Worm (Caenorhabditis elegans): ENCODE measurements around the gene C01B10.6.

ce11 chrIV:6595912-6596311 is 44.1 kb upstream of the C01B10.6 start, which contains the start of gene F38A5.22:
- TF ChIP-seq F49E8.2 (tag; optimal IDR thresholded peaks at IDR 0.05; ENCODE audit: insufficient read depth) (no peak), nfya-1 (tag; optimal IDR thresholded peaks at IDR 0.05; ENCODE audit: borderline replicate concordance, insufficient read depth) (no peak), ama-1 (optimal IDR thresholded peaks at IDR 0.05) (no peak), ama-1 (GFP tag; optimal IDR thresholded peaks at IDR 0.05) (no peak), egrh-3 (GFP tag; IDR thresholded peaks at IDR 0.05) (no peak), die-1 (tag; optimal IDR thresholded peaks at IDR 0.05) (no peak), pha-4 (tag; optimal IDR thresholded peaks at IDR 0.05) (no peak), attf-3 (GFP tag; conservative IDR thresholded peaks at IDR 0.05) (no peak), unc-62 (GFP tag; optimal IDR thresholded peaks at IDR 0.05) (no peak), ztf-26 (tag; optimal IDR thresholded peaks at IDR 0.05) (no peak), snpc-1.3 (tag; optimal IDR thresholded peaks at IDR 0.05; ENCODE audit: insufficient read depth) (no peak), snpc-4 (GFP tag; optimal IDR thresholded peaks at IDR 0.05) (no peak), snpc-4 (tag; optimal IDR thresholded peaks at IDR 0.05) (no peak)

Data from whole organism, young adult.